Fruit fly (Drosophila melanogaster): ENCODE data around the gene Calx.

Gene Calx

dm6 chr3R:21046927-21047326 lies 68.9 kb downstream of the Calx start, which contains the start of gene CG31207:
Gene CG31207 (minus strand): TSS chr3R:21047027.
- TF ChIP-seq CG7839 (tag; optimal IDR thresholded peaks at IDR 0.05) (no peak), fu2 (GFP tag; optimal IDR thresholded peaks at IDR 0.05) (no peak), CG10979 (tag; optimal IDR thresholded peaks at IDR 0.05) (no peak), CG10959 (GFP tag; IDR thresholded peaks at IDR 0.05) (no peak), Adf1 (GFP tag; IDR thresholded peaks at IDR 0.05) (no peak), kah (GFP tag; optimal IDR thresholded peaks at IDR 0.05) (no peak), CG6683 (GFP tag; optimal IDR thresholded peaks at IDR 0.05) (no peak), ato (GFP tag; IDR thresholded peaks at IDR 0.05; ENCODE audit: partially characterized antibody) (no peak), CG13123 (GFP tag; optimal IDR thresholded peaks at IDR 0.05) (no peak), jigr1 (GFP tag; IDR thresholded peaks at IDR 0.05) (no peak), CG2875 (GFP tag; optimal IDR thresholded peaks at IDR 0.05) (no peak), HLH4C (GFP tag; IDR thresholded peaks at IDR 0.05; ENCODE audit: partially characterized antibody) (no peak), toy (GFP tag; IDR thresholded peaks at IDR 0.05) (no peak)

- TF ChIP-seq CG12391 (tag; optimal IDR thresholded peaks at IDR 0.05) (no peak), CG9932 (GFP tag; IDR thresholded peaks at IDR 0.05) (no peak), CG10565 (GFP tag; optimal IDR thresholded peaks at IDR 0.05) (no peak), CG17612 (GFP tag; IDR thresholded peaks at IDR 0.05) (no peak), Xbp1 (GFP tag; optimal IDR thresholded peaks at IDR 0.05) (no peak), Max (GFP tag; optimal IDR thresholded peaks at IDR 0.05) (no peak), Dad (GFP tag; optimal IDR thresholded peaks at IDR 0.05) (no peak), CG11695 (GFP tag; IDR thresholded peaks at IDR 0.05) (no peak), D19A (tag; optimal IDR thresholded peaks at IDR 0.05) (no peak), CG34422 (GFP tag; IDR thresholded peaks at IDR 0.05) (no peak), CG14860 (GFP tag; IDR thresholded peaks at IDR 0.05; ENCODE audit: partially characterized antibody) (no peak), gem (tag; optimal IDR thresholded peaks at IDR 0.05) (no peak), CG18262 (tag; optimal IDR thresholded peaks at IDR 0.05) (no peak), D (optimal IDR thresholded peaks at IDR 0.05) (no peak), D (GFP tag; optimal IDR thresholded peaks at IDR 0.05) (no peak), CG3281 (GFP tag; optimal IDR thresholded peaks at IDR 0.05) (no peak)
Measured at dm6 chr3R:21048729-21049128, 70.7 kb downstream of the Calx start, which contains the start of gene CG7079. Gene CG7079 (minus strand): TSS chr3R:21048829.

dm6 chr3R:21050875-21051274 lies 72.9 kb downstream of the Calx start, which contains the start of gene Jhbp15:
Gene Jhbp15 (minus strand): TSS chr3R:21050975.
- TF ChIP-seq lmd (GFP tag; IDR thresholded peaks at IDR 0.05) (no peak), Dip2 (GFP tag; IDR thresholded peaks at IDR 0.05) (no peak), CG4730 (GFP tag; IDR thresholded peaks at IDR 0.05) (no peak), chm (GFP tag; IDR thresholded peaks at IDR 0.05) (no peak), E2f2 (GFP tag; IDR thresholded peaks at IDR 0.05) (no peak)

dm6 chr3R:21057519-21057918 lies 79.5 kb downstream of the Calx start:
- TF ChIP-seq unpg (GFP tag; optimal IDR thresholded peaks at IDR 0.05) (no peak), HLH3B (GFP tag; IDR thresholded peaks at IDR 0.05) (no peak), CG17361 (GFP tag; IDR thresholded peaks at IDR 0.05) (no peak), CG3726 (GFP tag; IDR thresholded peaks at IDR 0.05) (no peak), CG13894 (tag; optimal IDR thresholded peaks at IDR 0.05) (no peak), NC2β (GFP tag; optimal IDR thresholded peaks at IDR 0.05) (no peak), en (GFP tag; optimal IDR thresholded peaks at IDR 0.05) (no peak), CG2120 (GFP tag; optimal IDR thresholded peaks at IDR 0.05) (no peak), exex (tag; optimal IDR thresholded peaks at IDR 0.05) (no peak), CG14667 (GFP tag; IDR thresholded peaks at IDR 0.05) (no peak)
